Fruit fly (Drosophila melanogaster): ENCODE measurements around the gene DPCoAC.

dm6 chr3R:20560019-20560667 is 2.7 kb upstream of the DPCoAC start, which contains the start of gene CG15922:
- no peak for TF ChIP-seq psq (optimal IDR thresholded peaks at IDR 0.05)
- no peak for TF ChIP-seq Sin3A (optimal IDR thresholded peaks at IDR 0.05)
- TF ChIP-seq h (optimal IDR thresholded peaks at IDR 0.05), result no peak
